Fruit fly (Drosophila melanogaster): ENCODE data around the gene pad.

The pad gene

dm6 chr3R:16337053-16337385 lies 5.1 kb upstream of the pad start (continued):
- TF ChIP-seq en (GFP tag; optimal IDR thresholded peaks at IDR 0.05) (no peak), dysf (GFP tag; IDR thresholded peaks at IDR 0.05) (0 out of 3 replicates have a peak, but pooled peaks have one; percentile 5), Pdp1 (GFP tag; optimal IDR thresholded peaks at IDR 0.05) (peak; percentile 55 to 58), Hmx (GFP tag; optimal IDR thresholded peaks at IDR 0.05) (no peak), sens (GFP tag) (peak; percentile 97), CG10565 (GFP tag; optimal IDR thresholded peaks at IDR 0.05) (no peak), CG11085 (GFP tag; IDR thresholded peaks at IDR 0.05) (no peak), kni (GFP tag; optimal IDR thresholded peaks at IDR 0.05) (peak; percentile 75), Fer3 (tag; optimal IDR thresholded peaks at IDR 0.05) (peak; percentile 20), CG18011 (GFP tag; optimal IDR thresholded peaks at IDR 0.05) (no peak), peb (GFP tag; IDR thresholded peaks at IDR 0.05) (0 out of 2 replicates have a peak, but pooled peaks have one; percentile 20), CG10209 (GFP tag; optimal IDR thresholded peaks at IDR 0.05) (peak; percentile 32), CG13287 (GFP tag; IDR thresholded peaks at IDR 0.05; ENCODE audit: partially characterized antibody) (no peak), Nf-YC (tag; optimal IDR thresholded peaks at IDR 0.05) (no peak), CG1602 (GFP tag; optimal IDR thresholded peaks at IDR 0.05) (peak; percentile 71), Rfx (GFP tag; IDR thresholded peaks at IDR 0.05) (no peak), luna (GFP tag; optimal IDR thresholded peaks at IDR 0.05) (no peak), CG32767 (GFP tag; IDR thresholded peaks at IDR 0.05) (peak; percentile 32; the same call in 1 of the 2 replicates), run (tag; optimal IDR thresholded peaks at IDR 0.05) (no peak), CG9817 (tag; optimal IDR thresholded peaks at IDR 0.05) (no peak), al (GFP tag; IDR thresholded peaks at IDR 0.05) (no peak), odd (GFP tag; optimal IDR thresholded peaks at IDR 0.05) (no peak), ken (GFP tag; IDR thresholded peaks at IDR 0.05) (0 out of 3 replicates have a peak, but pooled peaks have one; percentile 16), Mes4 (GFP tag; optimal IDR thresholded peaks at IDR 0.05) (peak; percentile 12), kay (GFP tag; optimal IDR thresholded peaks at IDR 0.05) (no peak), CG8944 (GFP tag; optimal IDR thresholded peaks at IDR 0.05) (peak; percentile 59), Mad (GFP tag; optimal IDR thresholded peaks at IDR 0.05) (no peak), tin (GFP tag; optimal IDR thresholded peaks at IDR 0.05) (peak; percentile 69), mld (GFP tag; IDR thresholded peaks at IDR 0.05; ENCODE audit: partially characterized antibody) (no peak), CG4617 (GFP tag; optimal IDR thresholded peaks at IDR 0.05; ENCODE audit: borderline replicate concordance) (peak; percentile 2), Camta (GFP tag; optimal IDR thresholded peaks at IDR 0.05) (peak; percentile 56), gsb (GFP tag; IDR thresholded peaks at IDR 0.05) (no peak), Stat92E (GFP tag; optimal IDR thresholded peaks at IDR 0.05) (peak in 1 of 3 experiments; percentile 25), phol (tag; optimal IDR thresholded peaks at IDR 0.05) (peak; percentile 78), CG17328 (GFP tag; IDR thresholded peaks at IDR 0.05) (peak; percentile 64), Elba2 (GFP tag; optimal IDR thresholded peaks at IDR 0.05) (peak; percentile 39), trh (GFP tag; optimal IDR thresholded peaks at IDR 0.05) (no peak), sima (GFP tag; optimal IDR thresholded peaks at IDR 0.05) (no peak), CG6765 (GFP tag; optimal IDR thresholded peaks at IDR 0.05) (no peak), Abd-B (GFP tag; optimal IDR thresholded peaks at IDR 0.05) (no peak), CG12391 (tag; optimal IDR thresholded peaks at IDR 0.05) (peak; percentile 76), ewg (GFP tag; optimal IDR thresholded peaks at IDR 0.05) (no peak), vvl (GFP tag; IDR thresholded peaks at IDR 0.05) (peak; percentile 62), CG14014 (GFP tag; IDR thresholded peaks at IDR 0.05) (no peak), cato (GFP tag; optimal IDR thresholded peaks at IDR 0.05; ENCODE audit: borderline replicate concordance) (no peak), sr (GFP tag; IDR thresholded peaks at IDR 0.05) (no peak), Atf6 (GFP tag; IDR thresholded peaks at IDR 0.05) (no peak), CG6813 (GFP tag; optimal IDR thresholded peaks at IDR 0.05) (peak; percentile 52), fd102C (GFP tag; optimal IDR thresholded peaks at IDR 0.05) (peak; percentile 75), Side (GFP tag; optimal IDR thresholded peaks at IDR 0.05) (peak; percentile 67), Hr78 (GFP tag; optimal IDR thresholded peaks at IDR 0.05) (peak in 1 of 2 experiments; percentile 56)
